Worm (Caenorhabditis elegans) whole organism, L4/young adult: ENCODE results near the gene hlh-34.

ENCODE experiments used
- W03F9.2 ChIP-seq: fragments of 150-350 bp; optimal IDR thresholded peaks from 2 replicates; lab custom pipeline; 2014; ENCODE audit warnings: missing biosample characterization, missing genetic modification characterization
- him-1 ChIP-seq: sonication (generic microtip); optimal IDR thresholded peaks from 2 replicates; lab custom pipeline; 2016; ENCODE audit warnings: missing genotype, missing genetic modification reagents, missing genetic modification characterization, missing compliant biosample characterization

DNA sequence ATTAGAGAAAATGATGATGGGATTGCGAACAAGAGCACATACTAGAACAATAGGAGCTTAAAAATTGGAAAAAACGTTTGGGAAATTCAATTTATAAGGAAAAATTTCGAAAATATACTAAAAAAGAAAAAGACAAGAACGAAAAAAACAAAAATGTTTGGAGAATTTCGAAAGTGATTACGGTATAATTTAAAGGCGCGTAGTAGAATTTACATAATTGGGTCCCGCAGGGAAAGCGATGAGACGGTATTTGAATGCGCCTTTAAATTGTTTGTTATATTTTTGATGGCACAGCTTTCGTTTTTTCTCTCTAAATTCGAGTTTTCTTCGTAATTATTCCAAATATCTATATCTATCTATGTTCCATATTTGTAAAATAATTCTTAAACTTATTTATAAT is 47.1 kb downstream of the hlh-34 start:
- peak; percentile 68 for TF ChIP-seq W03F9.2 (tag; lab: Kevin White, UChicago)
- no peak for TF ChIP-seq him-1 (tag; lab: Kevin White, UChicago)
